Fruit fly (Drosophila melanogaster): Measurements from ENCODE around the gene Cph.

dm6 chrX:7159236-7159838, 21.8 kb downstream of the Cph start:
- TF ChIP-seq CG4820 (GFP tag; optimal IDR thresholded peaks at IDR 0.05) (no peak), CG2712 (tag; optimal IDR thresholded peaks at IDR 0.05) (no peak), CG3726 (GFP tag; IDR thresholded peaks at IDR 0.05) (no peak), Bdp1 (GFP tag; optimal IDR thresholded peaks at IDR 0.05) (no peak), B-H1 (GFP tag; IDR thresholded peaks at IDR 0.05) (no peak), crol (GFP tag; IDR thresholded peaks at IDR 0.05) (no peak), CG3065 (GFP tag; optimal IDR thresholded peaks at IDR 0.05) (no peak)
